Worm (Caenorhabditis elegans) whole organism, L4 larva: ENCODE data around the gene W09G10.9.

Experiments
- ama-1 ChIP-seq: fragments of 150-350 bp; optimal IDR thresholded peaks from 2 replicates; lab custom pipeline; 2014; ENCODE audit warnings: inconsistent platforms, mixed read lengths
- ceh-44 ChIP-seq: fragments of 200-800 bp; sonication (Bioruptor generic); IDR thresholded peaks from 2 replicates; pipeline ENCODE4 v1.3.6; 2022; ENCODE audit warnings: missing genetic modification reagents, missing genetic modification characterization, missing compliant biosample characterization
- dve-1 ChIP-seq: sonication (generic microtip); optimal IDR thresholded peaks from 2 replicates; lab custom pipeline; 2017; ENCODE audit warnings: antibody characterized with exemption, mild to moderate bottlenecking, missing genetic modification characterization, missing compliant biosample characterization; ENCODE audit not compliant: insufficient read depth
- fkh-10 ChIP-seq: fragments of 150-350 bp; optimal IDR thresholded peaks from 2 replicates; lab custom pipeline; 2014; ENCODE audit warnings: missing biosample characterization, missing genetic modification reagents, missing genetic modification characterization
- lin-13 ChIP-seq: fragments of 150-350 bp; optimal IDR thresholded peaks from 2 replicates; lab custom pipeline; 2014; ENCODE audit warnings: missing biosample characterization, missing genetic modification reagents, missing genetic modification characterization
- lin-15B ChIP-seq: fragments of 150-350 bp; sonication (generic microtip); optimal IDR thresholded peaks from 3 replicates; lab custom pipeline; 2014; ENCODE audit warnings: missing biosample characterization, missing genetic modification characterization
- nhr-102 ChIP-seq: sonication (generic microtip); optimal IDR thresholded peaks from 2 replicates; lab custom pipeline; 2016; ENCODE audit warnings: mild to moderate bottlenecking, missing genetic modification characterization, moderate library complexity, missing compliant biosample characterization
- nhr-28 ChIP-seq: fragments of 150-350 bp; optimal IDR thresholded peaks from 2 replicates; lab custom pipeline; 2014; ENCODE audit warnings: missing biosample characterization, missing genetic modification characterization
- pha-4 ChIP-seq, 2 experiments: fragments of 150-350 bp in 1 of 2; fragments of 200-800 bp in 1 of 2; sonication (Bioruptor generic) in 1 of 2; IDR thresholded peaks in 1 of 2; optimal IDR thresholded peaks in 1 of 2; 2 replicates each; pipeline versions ENCODE4 v1.3.6 to Lab custom; 2014 to 2022; ENCODE audit warnings: missing genetic modification characterization in 2 of 2, missing genetic modification reagents in 2 of 2, missing biosample characterization in 1 of 2, missing compliant biosample characterization in 1 of 2
- pqm-1 ChIP-seq: sonication (generic microtip); optimal IDR thresholded peaks from 2 replicates; lab custom pipeline; 2017; ENCODE audit warnings: missing biosample characterization, missing genetic modification characterization
- unc-62 ChIP-seq, 3 experiments: fragments of 150-350 bp in 1 of 3; sonication (generic microtip); optimal IDR thresholded peaks in 2 of 3; peaks in 1 of 3; 1 replicate in 1 of 3; 2 replicates in 2 of 3; lab custom pipeline; 2014 to 2017; ENCODE audit warnings: missing biosample characterization in 3 of 3, missing genetic modification characterization in 3 of 3, missing genetic modification reagents in 3 of 3, missing genotype in 1 of 3
- zag-1 ChIP-seq: fragments of 150-350 bp; optimal IDR thresholded peaks from 2 replicates; lab custom pipeline; 2014; ENCODE audit warnings: missing biosample characterization, missing genetic modification characterization
- ztf-7 ChIP-seq: fragments of 150-350 bp; optimal IDR thresholded peaks from 2 replicates; lab custom pipeline; 2014; ENCODE audit warnings: missing biosample characterization, missing genetic modification characterization

DNA sequence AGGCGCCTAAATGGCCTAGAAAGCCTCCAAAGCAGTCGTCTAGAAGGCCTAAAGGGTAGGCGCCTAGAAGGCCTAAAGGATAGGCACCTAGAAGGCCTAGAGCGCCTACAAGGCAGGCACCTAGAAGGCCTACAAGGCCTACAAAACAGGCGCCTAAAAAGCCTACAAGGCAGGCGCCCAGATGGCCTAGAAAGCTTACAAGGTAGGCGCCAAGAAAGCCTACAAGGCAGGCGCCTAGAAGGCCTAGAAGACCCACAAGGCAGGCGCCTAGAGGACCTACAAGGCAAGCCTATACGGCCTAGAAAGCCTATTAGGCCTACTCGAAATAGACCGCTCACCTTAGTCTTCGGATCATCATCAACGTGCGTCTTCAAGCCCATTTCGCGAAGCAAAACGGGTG, 19.6 kb upstream of the W09G10.9 start:
- TF ChIP-seq dve-1 (no peak), zag-1 (no peak), lin-13 (GFP tag; lab: Kevin White, UChicago) (no peak), nhr-102 (tag; lab: Kevin White, UChicago) (no peak), unc-62 (GFP tag; optimal IDR thresholded peaks at IDR 0.05 in 1 of 2; lab: Kevin White, UChicago) (peak in 1 of 2 experiments; percentile 67), unc-62 (tag; optimal IDR thresholded peaks at IDR 0.05; lab: Kevin White, UChicago) (no peak), fkh-10 (no peak), ztf-7 (tag; lab: Kevin White, UChicago) (no peak), pha-4 (GFP tag; IDR thresholded peaks at IDR 0.05; lab: Robert Waterston, UW) (peak; percentile 15; the same call in 1 of the 2 replicates), pha-4 (tag; optimal IDR thresholded peaks at IDR 0.05; lab: Kevin White, UChicago) (no peak), pqm-1 (tag; lab: Kevin White, UChicago) (no peak), lin-15B (tag; lab: Kevin White, UChicago) (no peak), ama-1 (lab: Kevin White, UChicago) (no peak), nhr-28 (tag; lab: Kevin White, UChicago) (no peak), ceh-44 (GFP tag; lab: Robert Waterston, UW) (no peak)
